Fruit fly (Drosophila melanogaster): Measurements from ENCODE around the gene kst.

DNA sequence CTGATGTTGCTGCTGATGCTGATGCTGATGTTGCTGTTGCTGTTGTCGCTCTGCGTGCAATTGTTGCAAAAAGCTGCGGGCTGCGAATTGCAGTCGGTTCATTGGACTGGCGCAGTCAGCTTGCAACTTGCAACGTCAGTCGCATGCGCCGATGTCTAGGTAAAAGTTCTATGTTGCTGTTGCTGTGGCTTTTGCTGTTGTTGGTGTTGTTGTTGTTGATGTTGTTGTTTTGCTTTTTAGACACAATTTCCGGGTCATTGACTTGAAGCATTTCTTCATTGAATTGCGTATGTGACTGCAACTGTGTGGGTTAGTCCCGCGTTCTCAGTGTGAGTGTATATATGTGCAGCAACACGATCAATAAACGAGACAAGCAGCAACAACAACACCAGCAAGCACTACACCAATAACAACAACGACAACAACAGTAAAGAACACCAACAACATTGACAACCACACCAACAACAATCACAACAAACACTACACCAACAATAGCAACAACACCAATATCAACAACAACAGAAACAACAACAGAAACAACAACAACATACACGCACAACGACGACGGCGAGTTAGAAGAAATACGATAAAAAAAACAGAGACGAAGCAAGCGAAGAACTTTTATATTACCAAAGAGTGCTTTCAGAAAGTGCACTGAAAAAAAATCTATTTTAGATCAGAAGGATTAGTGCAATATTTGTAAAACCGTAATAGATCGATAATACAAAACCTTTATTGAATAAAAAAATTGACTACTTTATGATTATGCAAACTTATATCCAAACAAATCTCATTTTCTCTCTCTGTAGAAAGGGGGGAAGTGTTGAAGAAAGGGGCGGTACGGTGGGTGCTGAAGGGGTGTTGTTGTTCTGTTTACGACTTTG is 57.5 kb downstream of the kst start:
- TF ChIP-seq CG10631 (GFP tag; optimal IDR thresholded peaks at IDR 0.05) (peak; percentile 95), CG8632 (GFP tag; optimal IDR thresholded peaks at IDR 0.05) (peak; percentile 85), Eip75B (GFP tag; optimal IDR thresholded peaks at IDR 0.05) (peak; percentile 94), CG8119 (GFP tag; IDR thresholded peaks at IDR 0.05) (no peak; the same call in none of the 3 replicates), Hr39 (GFP tag; optimal IDR thresholded peaks at IDR 0.05) (no peak), CG10669 (GFP tag; optimal IDR thresholded peaks at IDR 0.05) (peak; percentile 88), esn (GFP tag; optimal IDR thresholded peaks at IDR 0.05) (peak; percentile 95), CG6792 (GFP tag; optimal IDR thresholded peaks at IDR 0.05) (no peak), CG6276 (GFP tag; optimal IDR thresholded peaks at IDR 0.05) (peak; percentile 86), fd59A (GFP tag; optimal IDR thresholded peaks at IDR 0.05) (no peak), acj6 (GFP tag; optimal IDR thresholded peaks at IDR 0.05) (no peak), achi (GFP tag; optimal IDR thresholded peaks at IDR 0.05) (no peak), CG9139 (GFP tag; optimal IDR thresholded peaks at IDR 0.05) (peak; percentile 85), CG11902 (GFP tag; optimal IDR thresholded peaks at IDR 0.05) (peak; percentile 63)

Data from whole organism, prepupa.